Fruit fly (Drosophila melanogaster): Measurements from ENCODE around the gene CG12395.
A peak's percentile ranks its signal among the peaks of the same experiment; 100 is the strongest.

Gene CG12395

dm6 chrX:16092614-16093280 is 30.0 kb upstream of the CG12395 start:
- TF ChIP-seq fd85E (GFP tag; optimal IDR thresholded peaks at IDR 0.05) (no peak), Hr39 (GFP tag; optimal IDR thresholded peaks at IDR 0.05) (no peak), cyc (GFP tag; optimal IDR thresholded peaks at IDR 0.05) (no peak), salr (GFP tag; optimal IDR thresholded peaks at IDR 0.05) (no peak), Sox102F (GFP tag; optimal IDR thresholded peaks at IDR 0.05) (no peak), Sox14 (GFP tag; optimal IDR thresholded peaks at IDR 0.05) (peak; percentile 17), Lpt (GFP tag; optimal IDR thresholded peaks at IDR 0.05) (no peak), CG16779 (tag; optimal IDR thresholded peaks at IDR 0.05) (no peak), CG31627 (GFP tag; optimal IDR thresholded peaks at IDR 0.05) (no peak), Gug (GFP tag; IDR thresholded peaks at IDR 0.05) (no peak), CG1621 (tag; optimal IDR thresholded peaks at IDR 0.05) (no peak), fd59A (GFP tag; optimal IDR thresholded peaks at IDR 0.05) (no peak), Met (GFP tag; optimal IDR thresholded peaks at IDR 0.05) (peak; percentile 42), CG11294 (GFP tag; IDR thresholded peaks at IDR 0.05) (no peak), CG6792 (GFP tag; optimal IDR thresholded peaks at IDR 0.05) (peak; percentile 19), Ets96B (tag; optimal IDR thresholded peaks at IDR 0.05) (peak; percentile 16), CG3032 (tag; optimal IDR thresholded peaks at IDR 0.05) (no peak), Hr38 (GFP tag; optimal IDR thresholded peaks at IDR 0.05) (no peak), eg (GFP tag; IDR thresholded peaks at IDR 0.05) (0 out of 3 replicates have a peak, but pooled peaks have one; percentile 19), topi (GFP tag; optimal IDR thresholded peaks at IDR 0.05) (no peak), CG10669 (GFP tag; optimal IDR thresholded peaks at IDR 0.05) (peak; percentile 21), CG8632 (GFP tag; optimal IDR thresholded peaks at IDR 0.05) (peak; percentile 7), pdm3 (GFP tag; optimal IDR thresholded peaks at IDR 0.05) (peak; percentile 23), CG15336 (GFP tag; IDR thresholded peaks at IDR 0.05) (peak; percentile 41), Eip93F (GFP tag; optimal IDR thresholded peaks at IDR 0.05) (no peak), OdsH (GFP tag; optimal IDR thresholded peaks at IDR 0.05) (peak; percentile 13), ss (GFP tag; optimal IDR thresholded peaks at IDR 0.05) (peak; percentile 36 to 44), acj6 (GFP tag; optimal IDR thresholded peaks at IDR 0.05) (peak; percentile 20), CG8319 (GFP tag; optimal IDR thresholded peaks at IDR 0.05) (no peak), CG10631 (GFP tag; optimal IDR thresholded peaks at IDR 0.05) (peak; percentile 16), CG8119 (GFP tag; IDR thresholded peaks at IDR 0.05) (peak; percentile 32; the same call in 1 of the 3 replicates), achi (GFP tag; optimal IDR thresholded peaks at IDR 0.05) (peak; percentile 22), esn (GFP tag; optimal IDR thresholded peaks at IDR 0.05) (peak; percentile 17), Hr4 (GFP tag; optimal IDR thresholded peaks at IDR 0.05) (no peak), CG34406 (GFP tag; optimal IDR thresholded peaks at IDR 0.05) (peak; percentile 35), CG6854 (GFP tag; optimal IDR thresholded peaks at IDR 0.05) (peak; percentile 32), Blimp-1 (GFP tag; optimal IDR thresholded peaks at IDR 0.05) (peak; percentile 90), net (GFP tag; optimal IDR thresholded peaks at IDR 0.05) (peak; percentile 40), Eip78C (GFP tag) (peak; percentile 65), fkh (GFP tag; optimal IDR thresholded peaks at IDR 0.05) (peak; percentile 20), CG6163 (GFP tag; IDR thresholded peaks at IDR 0.05) (peak; percentile 62; the same call in 2 of the 3 replicates), CG3919 (GFP tag; optimal IDR thresholded peaks at IDR 0.05) (no peak), CG4318 (GFP tag; optimal IDR thresholded peaks at IDR 0.05) (no peak), Sox15 (GFP tag; optimal IDR thresholded peaks at IDR 0.05) (no peak), CG6808 (GFP tag; optimal IDR thresholded peaks at IDR 0.05) (no peak), spab (GFP tag; optimal IDR thresholded peaks at IDR 0.05) (no peak), CG7368 (GFP tag; optimal IDR thresholded peaks at IDR 0.05) (no peak), CG9139 (GFP tag; optimal IDR thresholded peaks at IDR 0.05) (no peak), lz (GFP tag; optimal IDR thresholded peaks at IDR 0.05) (no peak), CG11762 (GFP tag; optimal IDR thresholded peaks at IDR 0.05; ENCODE audit: insufficient read depth) (no peak), Ets21C (GFP tag; optimal IDR thresholded peaks at IDR 0.05) (no peak), Smox (GFP tag; optimal IDR thresholded peaks at IDR 0.05) (peak; percentile 14)

Measured in whole organism, prepupa.